Fruit fly (Drosophila melanogaster) whole organism, embryonic: ENCODE data around the gene ppk13.

Experiments used
- Atf6 ChIP-seq: fragments of 200-800 bp; sonication (Bioruptor generic); IDR thresholded peaks from 2 replicates; pipeline ENCODE4 v1.3.6; 2022; ENCODE audit warnings: missing biosample characterization, missing genetic modification characterization
- CG10147 ChIP-seq: fragments of 200-800 bp; sonication (Bioruptor generic); optimal IDR thresholded peaks from 2 replicates; lab custom pipeline; 2019; ENCODE audit warnings: missing biosample characterization, mild to moderate bottlenecking, missing genetic modification characterization, moderate library complexity
- CG10431 ChIP-seq: fragments of 200-800 bp; sonication (Bioruptor generic); optimal IDR thresholded peaks from 3 replicates; lab custom pipeline; 2018; ENCODE audit warnings: missing biosample characterization, mild to moderate bottlenecking, missing genetic modification characterization
- CG12659 ChIP-seq: fragments of 200-800 bp; sonication (Bioruptor generic); optimal IDR thresholded peaks from 3 replicates; lab custom pipeline; 2017; ENCODE audit warnings: mild to moderate bottlenecking, missing biosample characterization, missing genetic modification reagents, missing genetic modification characterization
- CG13287 ChIP-seq: fragments of 200-800 bp; sonication (Bioruptor generic); IDR thresholded peaks from 2 replicates; pipeline ENCODE4 v1.3.6; 2022; ENCODE audit warnings: missing biosample characterization, missing genetic modification characterization; ENCODE audit not compliant: partially characterized antibody
- CG1603 ChIP-seq: fragments of 200-800 bp; sonication (Bioruptor generic); optimal IDR thresholded peaks from 2 replicates; lab custom pipeline; 2019; ENCODE audit warnings: missing biosample characterization, mild to moderate bottlenecking, missing genetic modification characterization, moderate library complexity
- CG17186 ChIP-seq: fragments of 200-800 bp; sonication (Bioruptor generic); optimal IDR thresholded peaks from 3 replicates; lab custom pipeline; 2017; ENCODE audit warnings: missing biosample characterization, missing genetic modification reagents, missing genetic modification characterization
- CG17328 ChIP-seq: fragments of 200-800 bp; sonication (Bioruptor generic); IDR thresholded peaks from 2 replicates; pipeline ENCODE4 v1.3.6; 2022; ENCODE audit warnings: missing biosample characterization, missing genetic modification characterization
- CG30403 ChIP-seq: fragments of 200-800 bp; sonication (Bioruptor generic); optimal IDR thresholded peaks from 3 replicates; lab custom pipeline; 2016; ENCODE audit warnings: missing biosample characterization, missing genetic modification characterization
- CG33213 ChIP-seq: fragments of 200-800 bp; sonication (Bioruptor generic); optimal IDR thresholded peaks from 3 replicates; lab custom pipeline; 2016; ENCODE audit warnings: missing biosample characterization, missing genetic modification characterization
- CG34376 ChIP-seq: fragments of 200-800 bp; sonication (Bioruptor generic); optimal IDR thresholded peaks from 2 replicates; lab custom pipeline; 2018; ENCODE audit warnings: missing biosample characterization, mild to moderate bottlenecking, missing genetic modification characterization
- CG4404 ChIP-seq: fragments of 200-800 bp; sonication (Bioruptor generic); IDR thresholded peaks from 2 replicates; pipeline ENCODE4 v1.3.6; 2022; ENCODE audit warnings: missing biosample characterization, missing genetic modification characterization
- CG6791 ChIP-seq: fragments of 200-800 bp; sonication (Bioruptor generic); IDR thresholded peaks from 3 replicates; pipeline ENCODE4 v1.3.6; 2022; ENCODE audit warnings: missing biosample characterization, missing genetic modification characterization; ENCODE audit not compliant: partially characterized antibody
- CG7786 ChIP-seq: fragments of 200-800 bp; sonication (Bioruptor generic); optimal IDR thresholded peaks from 2 replicates; lab custom pipeline; 2016; ENCODE audit warnings: missing biosample characterization, missing genetic modification characterization
- Deaf1 ChIP-seq: fragments of 200-800 bp; optimal IDR thresholded peaks from 3 replicates; lab custom pipeline; 2019; ENCODE audit warnings: missing biosample characterization, mild to moderate bottlenecking, missing genetic modification characterization, moderate library complexity
- Dll ChIP-seq: fragments of 200-800 bp; sonication (Bioruptor generic); IDR thresholded peaks from 4 replicates; pipeline ENCODE4 v1.3.6; 2022; ENCODE audit warnings: missing biosample characterization, missing genetic modification characterization; ENCODE audit not compliant: partially characterized antibody
- Eip74EF ChIP-seq, 2 experiments: fragments of 200-800 bp in 1 of 2; fragments of >200 bp in 1 of 2; sonication (Bioruptor generic) in 1 of 2; optimal IDR thresholded peaks; 2 replicates each; lab custom pipeline; 2017 to 2019; ENCODE audit warnings: missing biosample characterization in 2 of 2, missing genetic modification characterization in 2 of 2, mild to moderate bottlenecking in 1 of 2, moderate library complexity in 1 of 2
- HLH4C ChIP-seq: fragments of 200-800 bp; sonication (Bioruptor generic); IDR thresholded peaks from 3 replicates; pipeline ENCODE4 v1.3.6; 2022; ENCODE audit warnings: missing biosample characterization, missing genetic modification characterization; ENCODE audit not compliant: partially characterized antibody
- Hmr ChIP-seq: fragments of 200-800 bp; sonication (Bioruptor generic); optimal IDR thresholded peaks from 3 replicates; lab custom pipeline; 2017; ENCODE audit warnings: mild to moderate bottlenecking, missing biosample characterization, missing genetic modification reagents, missing genetic modification characterization
- Mes4 ChIP-seq: fragments of 200-800 bp; sonication (Bioruptor generic); optimal IDR thresholded peaks from 2 replicates; lab custom pipeline; 2016; ENCODE audit warnings: missing biosample characterization, missing genetic modification characterization
- NFAT ChIP-seq: fragments of 200-800 bp; sonication (Bioruptor generic); IDR thresholded peaks from 2 replicates; pipeline ENCODE4 v1.3.6; 2022; ENCODE audit warnings: missing biosample characterization, missing genetic modification characterization
- Pdp1 ChIP-seq, 2 experiments: fragments of 200-800 bp; sonication (Bioruptor generic); optimal IDR thresholded peaks; 3 replicates each; lab custom pipeline; 2016; ENCODE audit warnings: missing biosample characterization in 2 of 2, missing genetic modification characterization in 2 of 2, mild to moderate bottlenecking in 1 of 2, moderate library complexity in 1 of 2
- Ravus ChIP-seq: fragments of 200-800 bp; sonication (Bioruptor generic); IDR thresholded peaks from 2 replicates; pipeline ENCODE4 v1.3.6; 2022; ENCODE audit warnings: missing biosample characterization, missing genetic modification characterization
- Sry-β ChIP-seq: fragments of 200-800 bp; sonication (Bioruptor generic); optimal IDR thresholded peaks from 2 replicates; lab custom pipeline; 2018; ENCODE audit warnings: missing biosample characterization, mild to moderate bottlenecking, missing genetic modification characterization, moderate library complexity
- Trl ChIP-seq, 3 experiments: fragments of >200 bp in 2 of 3; fragments of 200-800 bp in 1 of 3; sonication (Bioruptor generic) in 1 of 3; optimal IDR thresholded peaks; 2 replicates in 1 of 3; 3 replicates in 2 of 3; lab custom pipeline; 2016 to 2017; ENCODE audit warnings: missing biosample characterization in 1 of 3, missing genetic modification characterization in 1 of 3
- Xbp1 ChIP-seq: fragments of 200-800 bp; sonication (Bioruptor generic); optimal IDR thresholded peaks from 3 replicates; lab custom pipeline; 2016; ENCODE audit warnings: missing biosample characterization, mild to moderate bottlenecking, missing genetic modification characterization
- aop ChIP-seq: fragments of 200-800 bp; sonication (Bioruptor generic); IDR thresholded peaks from 2 replicates; pipeline ENCODE4 v1.3.6; 2022; ENCODE audit warnings: missing biosample characterization, missing genetic modification characterization
- ara ChIP-seq: fragments of 200-800 bp; sonication (Bioruptor generic); IDR thresholded peaks from 2 replicates; pipeline ENCODE4 v1.3.6; 2022; ENCODE audit warnings: missing biosample characterization, missing genetic modification characterization
- dm ChIP-seq: fragments of 200-800 bp; sonication (Bioruptor generic); optimal IDR thresholded peaks from 3 replicates; lab custom pipeline; 2016; ENCODE audit warnings: missing biosample characterization, missing genetic modification characterization
- dmrt99B ChIP-seq: fragments of 200-800 bp; sonication (Bioruptor generic); optimal IDR thresholded peaks from 2 replicates; lab custom pipeline; 2018; ENCODE audit warnings: missing biosample characterization, mild to moderate bottlenecking, missing genetic modification characterization, moderate library complexity
- fd64A ChIP-seq: fragments of 200-800 bp; sonication (Bioruptor generic); optimal IDR thresholded peaks from 3 replicates; lab custom pipeline; 2018; ENCODE audit warnings: missing biosample characterization, mild to moderate bottlenecking, missing genetic modification characterization
- fu2 ChIP-seq: fragments of 200-800 bp; sonication (Bioruptor generic); optimal IDR thresholded peaks from 2 replicates; lab custom pipeline; 2016; ENCODE audit warnings: missing biosample characterization, missing genetic modification characterization
- grn ChIP-seq: fragments of 200-800 bp; sonication (Bioruptor generic); optimal IDR thresholded peaks from 3 replicates; lab custom pipeline; 2017; ENCODE audit warnings: missing biosample characterization, missing genetic modification characterization
- kah ChIP-seq: fragments of 200-800 bp; sonication (Bioruptor generic); optimal IDR thresholded peaks from 2 replicates; lab custom pipeline; 2018; ENCODE audit warnings: missing biosample characterization, mild to moderate bottlenecking, missing genetic modification characterization
- lmd ChIP-seq: fragments of 200-800 bp; sonication (Bioruptor generic); IDR thresholded peaks from 2 replicates; pipeline ENCODE4 v1.3.6; 2022; ENCODE audit warnings: missing biosample characterization, missing genetic modification characterization
- nmo ChIP-seq: fragments of 200-800 bp; sonication (Bioruptor generic); optimal IDR thresholded peaks from 2 replicates; lab custom pipeline; 2018; ENCODE audit warnings: missing biosample characterization, mild to moderate bottlenecking, missing genetic modification characterization, moderate library complexity
- nom ChIP-seq: fragments of 200-800 bp; sonication (Bioruptor generic); optimal IDR thresholded peaks from 2 replicates; lab custom pipeline; 2017; ENCODE audit warnings: missing biosample characterization, missing genetic modification characterization, mild to moderate bottlenecking, moderate library complexity, missing genetic modification reagents
- pan ChIP-seq, 4 experiments: fragments of >200 bp in 3 of 4; fragments of 200-800 bp in 1 of 4; sonication (Bioruptor generic) in 1 of 4; optimal IDR thresholded peaks in 3 of 4; IDR thresholded peaks in 1 of 4; 2 replicates each; pipeline versions ENCODE4 v1.3.6 to Lab custom; 2017 to 2022; ENCODE audit warnings: missing biosample characterization in 2 of 4, missing genetic modification characterization in 2 of 4, mixed read lengths in 1 of 4
- pho ChIP-seq: fragments of 200-800 bp; sonication (Bioruptor generic); optimal IDR thresholded peaks from 2 replicates; lab custom pipeline; 2016; ENCODE audit warnings: missing biosample characterization, missing genetic modification characterization
- psq ChIP-seq: fragments of 200-800 bp; sonication (Bioruptor generic); optimal IDR thresholded peaks from 2 replicates; lab custom pipeline; 2017; ENCODE audit warnings: missing biosample characterization, missing genetic modification characterization
- pzg ChIP-seq: fragments of 200-800 bp; sonication (Bioruptor generic); optimal IDR thresholded peaks from 3 replicates; lab custom pipeline; 2018; ENCODE audit warnings: missing biosample characterization, mild to moderate bottlenecking, missing genetic modification characterization, moderate library complexity
- salm ChIP-seq: fragments of 200-800 bp; sonication (Bioruptor generic); optimal IDR thresholded peaks from 2 replicates; lab custom pipeline; 2018; ENCODE audit warnings: missing biosample characterization, mild to moderate bottlenecking, missing genetic modification characterization
- sens ChIP-seq: fragments of 200-800 bp; sonication (Bioruptor generic); peaks from one replicate; lab custom pipeline; 2016; ENCODE audit warnings: missing biosample characterization, missing genetic modification characterization
- tap ChIP-seq: fragments of 200-800 bp; optimal IDR thresholded peaks from 3 replicates; lab custom pipeline; 2019; ENCODE audit warnings: missing biosample characterization, mild to moderate bottlenecking, missing genetic modification characterization, moderate library complexity
- trem ChIP-seq: fragments of 200-800 bp; optimal IDR thresholded peaks from 3 replicates; lab custom pipeline; 2019; ENCODE audit warnings: missing biosample characterization, mild to moderate bottlenecking, missing genetic modification characterization, moderate library complexity

ppk13 gene

DNA sequence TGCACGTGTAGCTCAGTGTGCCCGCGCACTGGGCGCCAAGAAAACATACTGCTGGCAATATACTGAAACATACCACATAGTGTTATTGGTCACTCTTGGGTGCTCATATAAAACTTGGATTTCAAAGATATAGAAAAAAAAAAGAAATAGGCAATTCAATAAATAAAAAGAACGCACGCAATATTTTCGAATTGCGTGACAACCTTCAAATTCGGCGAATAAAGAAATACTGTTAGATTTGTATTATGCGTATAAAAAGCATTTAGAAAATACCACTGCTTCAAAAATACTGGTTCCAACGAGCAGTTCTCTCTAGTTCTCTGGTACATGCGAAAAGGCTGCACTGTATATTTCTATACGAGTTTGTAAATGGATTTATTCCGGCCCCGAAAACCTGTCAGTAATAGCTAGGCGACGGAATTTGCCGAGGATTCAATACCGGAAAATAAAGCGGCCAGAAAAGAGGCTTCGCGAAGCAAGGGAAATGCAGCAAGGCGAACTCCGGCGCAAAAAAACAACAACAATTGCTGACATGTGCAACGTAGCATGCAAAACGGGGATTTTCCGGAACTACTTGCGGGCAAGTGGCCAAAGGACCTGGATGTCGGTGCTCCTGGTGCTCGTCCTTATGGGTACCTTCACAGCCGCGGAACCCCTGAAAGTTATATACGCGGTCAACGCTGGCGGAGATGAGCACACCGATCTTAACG lies 14.0 kb upstream of the ppk13 start, which contains the start of gene CG9257 (continued):
- TF ChIP-seq trem (tag; lab: Kevin White, UChicago) (peak; percentile 23), NFAT (0 out of 2 replicates have a peak, but pooled peaks have one; percentile 4), CG12659 (GFP tag; lab: Kevin White, UChicago) (peak; percentile 65), CG10431 (GFP tag; lab: Kevin White, UChicago) (peak; percentile 60), Sry-β (GFP tag; lab: Kevin White, UChicago) (peak; percentile 4), Mes4 (GFP tag; lab: Kevin White, UChicago) (peak; percentile 7), salm (tag; lab: Kevin White, UChicago) (no peak), CG30403 (peak; percentile 6), CG17186 (GFP tag; lab: Kevin White, UChicago) (peak; percentile 48), dm (GFP tag; lab: Kevin White, UChicago) (peak; percentile 97), aop (no peak), CG13287 (GFP tag; lab: Robert Waterston, UW) (peak; percentile 18; the same call in 1 of the 2 replicates), pho (GFP tag; lab: Kevin White, UChicago) (peak; percentile 21), fu2 (peak; percentile 64), ara (GFP tag; lab: Robert Waterston, UW) (no peak), pan (optimal IDR thresholded peaks at IDR 0.05; lab: Kevin White, UChicago) (no peak), pan (GFP tag; optimal IDR thresholded peaks at IDR 0.05 in 1 of 2, IDR thresholded peaks at IDR 0.05 in 1 of 2) (no peak), Xbp1 (peak; percentile 26), pzg (GFP tag; lab: Kevin White, UChicago) (peak; percentile 65), fd64A (GFP tag; lab: Kevin White, UChicago) (no peak), sens (GFP tag; lab: Kevin White, UChicago) (peak; percentile 91), Trl (optimal IDR thresholded peaks at IDR 0.05; lab: Kevin White, UChicago) (no peak), Trl (GFP tag; optimal IDR thresholded peaks at IDR 0.05; lab: Kevin White, UChicago) (peak; percentile 22), tap (tag; lab: Kevin White, UChicago) (no peak), nmo (GFP tag; lab: Kevin White, UChicago) (peak; percentile 45), grn (GFP tag; lab: Kevin White, UChicago) (no peak), CG33213 (GFP tag; lab: Kevin White, UChicago) (peak; percentile 38)
- TF ChIP-seq, all 482 proteins: peak for 76

DNA sequence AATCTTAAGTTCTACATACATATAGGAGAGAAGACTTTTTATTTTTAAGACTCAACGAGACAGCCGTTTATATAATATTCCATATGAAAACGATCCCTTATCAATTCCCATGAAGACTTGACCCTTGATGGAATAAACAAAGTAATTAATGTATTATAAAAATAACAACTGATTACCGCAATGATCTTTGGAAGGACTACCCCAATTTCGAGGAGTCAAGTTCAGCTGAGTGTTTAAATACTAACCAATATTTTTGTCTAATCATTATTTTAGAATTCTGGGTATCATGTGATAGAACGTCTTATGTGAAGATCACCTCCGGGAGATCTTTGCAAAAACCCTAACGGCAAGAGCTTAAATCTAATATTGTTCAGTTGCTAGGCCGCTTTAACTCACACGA lies 9.3 kb upstream of the ppk13 start:
- TF ChIP-seq CG7786 (no peak), Dll (GFP tag; lab: Robert Waterston, UW) (no peak), Pdp1 (GFP tag; optimal IDR thresholded peaks at IDR 0.05; lab: Kevin White, UChicago) (peak in 1 of 2 experiments; percentile 18)

- TF ChIP-seq CG1603 (no peak), dmrt99B (peak; percentile 61), kah (GFP tag; lab: Kevin White, UChicago) (no peak), CG34376 (peak; percentile 54), Deaf1 (tag; lab: Kevin White, UChicago) (peak; percentile 99), CG10147 (GFP tag; lab: Kevin White, UChicago) (no peak), Hmr (GFP tag; lab: Kevin White, UChicago) (peak; percentile 31), Eip74EF (GFP tag; optimal IDR thresholded peaks at IDR 0.05; lab: Kevin White, UChicago) (peak in 1 of 2 experiments; percentile 82), HLH4C (GFP tag; lab: Robert Waterston, UW) (peak; percentile 44; the same call in 1 of the 3 replicates), Atf6 (GFP tag; lab: Robert Waterston, UW) (peak; percentile 57; the same call in 1 of the 2 replicates), lmd (GFP tag; lab: Robert Waterston, UW) (0 out of 2 replicates have a peak, but pooled peaks have one; percentile 42), psq (no peak), CG4404 (GFP tag; lab: Robert Waterston, UW) (no peak), CG17328 (peak; percentile 41; the same call in 1 of the 2 replicates), nom (GFP tag; lab: Kevin White, UChicago) (peak; percentile 85), Ravus (GFP tag; lab: Robert Waterston, UW) (no peak; the same call in 1 of the 2 replicates), CG6791 (GFP tag; lab: Robert Waterston, UW) (0 out of 3 replicates have a peak, but pooled peaks have one; percentile 35)
Observed at dm6 chr2L:21096448-21096994, 8.0 kb upstream of the ppk13 start, which contains the start of gene CG34136. TSS of gene CG34136 (plus strand) at chr2L:21096922.
